Fruit fly (Drosophila melanogaster) whole organism, prepupa: Measurements from ENCODE around the gene m-cup.

Source experiments
- CG10631 ChIP-seq: fragments of 200-800 bp; sonication (Bioruptor generic); optimal IDR thresholded peaks from 2 replicates; lab custom pipeline; 2016; ENCODE audit warnings: missing biosample characterization, missing genetic modification characterization
- CG10669 ChIP-seq: fragments of 200-800 bp; sonication (Bioruptor generic); optimal IDR thresholded peaks from 3 replicates; lab custom pipeline; 2018; ENCODE audit warnings: missing biosample characterization, mild to moderate bottlenecking, missing genetic modification characterization, moderate library complexity
- CG11294 ChIP-seq: fragments of 200-800 bp; sonication (Bioruptor generic); IDR thresholded peaks from 2 replicates; pipeline ENCODE4 v1.3.6; 2022; ENCODE audit warnings: missing biosample characterization, missing genetic modification characterization
- CG11762 ChIP-seq: fragments of 200-800 bp; sonication (Bioruptor generic); optimal IDR thresholded peaks from 3 replicates; lab custom pipeline; 2016; ENCODE audit warnings: missing biosample characterization, missing genetic modification characterization; ENCODE audit not compliant: insufficient read depth
- CG11902 ChIP-seq: fragments of 200-800 bp; sonication (Bioruptor generic); optimal IDR thresholded peaks from 3 replicates; lab custom pipeline; 2016; ENCODE audit warnings: missing biosample characterization, missing genetic modification characterization
- CG15336 ChIP-seq: fragments of 200-800 bp; sonication (Bioruptor generic); IDR thresholded peaks from 2 replicates; pipeline ENCODE4 v1.3.6; 2022; ENCODE audit warnings: missing biosample characterization, missing genetic modification characterization
- CG1621 ChIP-seq: fragments of 200-800 bp; sonication (Bioruptor generic); optimal IDR thresholded peaks from 3 replicates; lab custom pipeline; 2018; ENCODE audit warnings: missing biosample characterization, mild to moderate bottlenecking, missing genetic modification characterization
- CG16779 ChIP-seq: fragments of 200-800 bp; sonication (Bioruptor generic); optimal IDR thresholded peaks from 3 replicates; lab custom pipeline; 2017; ENCODE audit warnings: missing biosample characterization, mild to moderate bottlenecking, missing genetic modification characterization
- CG3032 ChIP-seq: fragments of 200-800 bp; optimal IDR thresholded peaks from 2 replicates; lab custom pipeline; 2019; ENCODE audit warnings: missing biosample characterization, mild to moderate bottlenecking, missing genetic modification characterization, moderate library complexity
- CG31627 ChIP-seq: fragments of 200-800 bp; sonication (Bioruptor generic); optimal IDR thresholded peaks from 3 replicates; lab custom pipeline; 2016; ENCODE audit warnings: missing biosample characterization, missing genetic modification characterization
- CG32006 ChIP-seq: fragments of 200-800 bp; sonication (Bioruptor generic); optimal IDR thresholded peaks from 3 replicates; lab custom pipeline; 2017; ENCODE audit warnings: missing biosample characterization, mild to moderate bottlenecking, missing genetic modification characterization
- CG34406 ChIP-seq: fragments of 200-800 bp; sonication (Bioruptor generic); optimal IDR thresholded peaks from 3 replicates; lab custom pipeline; 2016; ENCODE audit warnings: missing biosample characterization, missing genetic modification characterization
- CG6163 ChIP-seq: fragments of 200-800 bp; sonication (Bioruptor generic); IDR thresholded peaks from 3 replicates; pipeline ENCODE4 v1.3.6; 2022; ENCODE audit warnings: missing biosample characterization, missing genetic modification characterization
- CG6792 ChIP-seq: fragments of 200-800 bp; sonication (Bioruptor generic); optimal IDR thresholded peaks from 3 replicates; lab custom pipeline; 2016; ENCODE audit warnings: missing biosample characterization, missing genetic modification characterization
- CG6808 ChIP-seq: fragments of 200-800 bp; sonication (Bioruptor generic); optimal IDR thresholded peaks from 3 replicates; lab custom pipeline; 2017; ENCODE audit warnings: missing biosample characterization, missing genetic modification characterization, mild to moderate bottlenecking, moderate library complexity, missing genetic modification reagents
- CG6854 ChIP-seq: fragments of 200-800 bp; sonication (Bioruptor generic); optimal IDR thresholded peaks from 2 replicates; lab custom pipeline; 2017; ENCODE audit warnings: missing biosample characterization, mild to moderate bottlenecking, missing genetic modification characterization
- CG7368 ChIP-seq: fragments of 200-800 bp; sonication (Bioruptor generic); optimal IDR thresholded peaks from 3 replicates; lab custom pipeline; 2016; ENCODE audit warnings: missing biosample characterization, missing genetic modification characterization
- CG8119 ChIP-seq: fragments of 200-800 bp; sonication (Bioruptor generic); IDR thresholded peaks from 3 replicates; pipeline ENCODE4 v1.3.6; 2022; ENCODE audit warnings: missing biosample characterization, missing genetic modification characterization
- CG8319 ChIP-seq: fragments of 200-800 bp; sonication (Bioruptor generic); optimal IDR thresholded peaks from 3 replicates; lab custom pipeline; 2016; ENCODE audit warnings: missing biosample characterization, missing genetic modification characterization
- CG8632 ChIP-seq: fragments of 200-800 bp; sonication (Bioruptor generic); optimal IDR thresholded peaks from 3 replicates; lab custom pipeline; 2016; ENCODE audit warnings: missing biosample characterization, missing genetic modification characterization
- CG9139 ChIP-seq: fragments of 200-800 bp; sonication (Bioruptor generic); optimal IDR thresholded peaks from 3 replicates; lab custom pipeline; 2017; ENCODE audit warnings: missing biosample characterization, mild to moderate bottlenecking, missing genetic modification characterization
- Eip75B ChIP-seq: fragments of 200-800 bp; sonication (Bioruptor generic); optimal IDR thresholded peaks from 3 replicates; lab custom pipeline; 2016; ENCODE audit warnings: missing biosample characterization, missing genetic modification characterization
- Eip78C ChIP-seq: fragments of 200-800 bp; sonication (Bioruptor generic); peaks from one replicate; lab custom pipeline; 2016; ENCODE audit warnings: missing biosample characterization, missing genetic modification characterization
- Eip93F ChIP-seq: fragments of 200-800 bp; sonication (Bioruptor generic); optimal IDR thresholded peaks from 2 replicates; lab custom pipeline; 2016; ENCODE audit warnings: missing biosample characterization, mild to moderate bottlenecking, missing genetic modification characterization
- Ets21C ChIP-seq: fragments of 200-800 bp; sonication (Bioruptor generic); optimal IDR thresholded peaks from 3 replicates; lab custom pipeline; 2016; ENCODE audit warnings: missing biosample characterization, missing genetic modification characterization
- Ets96B ChIP-seq: fragments of 200-800 bp; optimal IDR thresholded peaks from 2 replicates; lab custom pipeline; 2019; ENCODE audit warnings: missing biosample characterization, mild to moderate bottlenecking, missing genetic modification characterization, moderate library complexity
- Gug ChIP-seq: fragments of 200-800 bp; sonication (Bioruptor generic); IDR thresholded peaks from 2 replicates; pipeline ENCODE4 v1.3.6; 2022; ENCODE audit warnings: missing biosample characterization, missing genetic modification characterization
- Hr39 ChIP-seq: fragments of 200-800 bp; sonication (Bioruptor generic); optimal IDR thresholded peaks from 2 replicates; lab custom pipeline; 2016; ENCODE audit warnings: missing biosample characterization, missing genetic modification characterization
- Hr4 ChIP-seq: fragments of 200-800 bp; sonication (Bioruptor generic); optimal IDR thresholded peaks from 3 replicates; lab custom pipeline; 2016; ENCODE audit warnings: missing biosample characterization, missing genetic modification characterization
- Lpt ChIP-seq: fragments of 200-800 bp; sonication (Bioruptor generic); optimal IDR thresholded peaks from 3 replicates; lab custom pipeline; 2016; ENCODE audit warnings: missing biosample characterization, missing genetic modification characterization
- Met ChIP-seq: fragments of 200-800 bp; sonication (Bioruptor generic); optimal IDR thresholded peaks from 3 replicates; lab custom pipeline; 2016; ENCODE audit warnings: missing biosample characterization, missing genetic modification characterization
- OdsH ChIP-seq: fragments of 200-800 bp; sonication (Bioruptor generic); optimal IDR thresholded peaks from 3 replicates; lab custom pipeline; 2016; ENCODE audit warnings: missing biosample characterization, missing genetic modification characterization
- Smox ChIP-seq: fragments of 200-800 bp; sonication (Bioruptor generic); optimal IDR thresholded peaks from 3 replicates; lab custom pipeline; 2016; ENCODE audit warnings: missing biosample characterization, missing genetic modification characterization
- Sox102F ChIP-seq: fragments of 200-800 bp; sonication (Bioruptor generic); optimal IDR thresholded peaks from 2 replicates; lab custom pipeline; 2016; ENCODE audit warnings: missing biosample characterization, mild to moderate bottlenecking, missing genetic modification characterization
- Sox15 ChIP-seq: fragments of 200-800 bp; sonication (Bioruptor generic); optimal IDR thresholded peaks from 3 replicates; lab custom pipeline; 2016; ENCODE audit warnings: missing biosample characterization, missing genetic modification characterization
- acj6 ChIP-seq: fragments of 200-800 bp; sonication (Bioruptor generic); optimal IDR thresholded peaks from 3 replicates; lab custom pipeline; 2016; ENCODE audit warnings: missing biosample characterization, missing genetic modification characterization
- cyc ChIP-seq: fragments of 200-800 bp; sonication (Bioruptor generic); optimal IDR thresholded peaks from 3 replicates; lab custom pipeline; 2016; ENCODE audit warnings: missing biosample characterization, missing genetic modification characterization
- dac ChIP-seq: fragments of 200-800 bp; sonication (Bioruptor generic); optimal IDR thresholded peaks from 2 replicates; lab custom pipeline; 2017; ENCODE audit warnings: missing biosample characterization, mild to moderate bottlenecking, missing genetic modification characterization
- eg ChIP-seq: fragments of 200-800 bp; sonication (Bioruptor generic); IDR thresholded peaks from 3 replicates; pipeline ENCODE4 v1.3.6; 2022; ENCODE audit warnings: missing biosample characterization, missing genetic modification characterization
- fkh ChIP-seq: fragments of 200-800 bp; sonication (Bioruptor generic); optimal IDR thresholded peaks from 3 replicates; lab custom pipeline; 2017; ENCODE audit warnings: missing biosample characterization, mild to moderate bottlenecking, missing genetic modification characterization, moderate library complexity
- lz ChIP-seq: fragments of 200-800 bp; sonication (Bioruptor generic); optimal IDR thresholded peaks from 3 replicates; lab custom pipeline; 2016; ENCODE audit warnings: missing biosample characterization, missing genetic modification characterization
- spab ChIP-seq: fragments of 200-800 bp; sonication (Bioruptor generic); optimal IDR thresholded peaks from 2 replicates; lab custom pipeline; 2017; ENCODE audit warnings: missing biosample characterization, mild to moderate bottlenecking, missing genetic modification characterization, missing genetic modification reagents
- svp ChIP-seq: fragments of 200-800 bp; sonication (Bioruptor generic); peaks from one replicate; lab custom pipeline; 2016; ENCODE audit warnings: missing biosample characterization, missing genetic modification characterization
- topi ChIP-seq: fragments of 200-800 bp; sonication (Bioruptor generic); optimal IDR thresholded peaks from 3 replicates; lab custom pipeline; 2016; ENCODE audit warnings: missing biosample characterization, missing genetic modification characterization

m-cup gene

DNA sequence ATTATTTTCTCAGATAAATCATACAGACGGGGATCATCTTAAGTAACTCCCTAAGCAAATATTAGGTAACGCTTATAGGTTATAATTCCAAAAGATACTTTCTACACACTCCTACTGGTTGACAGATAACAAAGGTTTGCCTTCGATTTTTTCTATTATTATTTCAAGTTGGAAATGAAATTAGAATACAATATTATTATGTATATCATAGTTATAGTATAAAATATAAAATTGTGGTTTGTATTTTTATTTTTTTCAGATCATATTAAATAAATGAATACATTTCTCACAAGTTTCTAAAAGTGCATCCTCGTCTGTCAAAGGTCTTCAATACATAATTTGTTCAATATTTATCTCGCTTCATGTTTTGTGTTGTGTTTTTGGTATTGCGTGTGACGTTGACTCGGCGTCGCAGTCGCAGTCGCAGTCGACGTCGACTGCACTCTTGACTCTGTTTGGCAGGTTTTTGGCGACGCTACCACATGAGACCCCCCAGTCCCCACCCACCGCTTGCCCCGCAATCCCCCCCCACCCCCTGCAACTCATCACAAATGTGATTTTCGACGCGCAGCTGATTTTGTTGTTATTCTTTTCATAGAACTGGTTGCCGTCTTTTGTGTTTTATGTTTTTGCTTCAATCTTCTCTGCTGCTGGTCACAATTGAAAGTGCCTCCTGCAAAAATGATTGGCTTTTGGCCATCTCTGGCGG is 26.3 kb downstream of the m-cup start (continued):
- TF ChIP-seq CG16779 (tag; lab: Kevin White, UChicago) (no peak), CG6808 (GFP tag; lab: Kevin White, UChicago) (no peak), CG6854 (GFP tag; lab: Kevin White, UChicago) (no peak), CG1621 (tag; lab: Kevin White, UChicago) (no peak), Eip93F (no peak), CG34406 (peak; percentile 64), CG8632 (GFP tag; lab: Kevin White, UChicago) (peak; percentile 25), CG7368 (no peak), CG10669 (GFP tag; lab: Kevin White, UChicago) (no peak), Lpt (GFP tag; lab: Kevin White, UChicago) (no peak), Sox102F (GFP tag; lab: Kevin White, UChicago) (peak; percentile 49)

dm6 chr3R:17121277-17121676 is 27.9 kb downstream of the m-cup start, which contains the start of gene CG42779:
TSS of gene CG42779 (plus strand) at chr3R:17121577.
- TF ChIP-seq fkh (GFP tag; lab: Kevin White, UChicago): peak; percentile 26
- TF ChIP-seq CG11294 (GFP tag; lab: Robert Waterston, UW): no peak
- no peak for TF ChIP-seq CG31627
- TF ChIP-seq svp (GFP tag; lab: Kevin White, UChicago): no peak

DNA sequence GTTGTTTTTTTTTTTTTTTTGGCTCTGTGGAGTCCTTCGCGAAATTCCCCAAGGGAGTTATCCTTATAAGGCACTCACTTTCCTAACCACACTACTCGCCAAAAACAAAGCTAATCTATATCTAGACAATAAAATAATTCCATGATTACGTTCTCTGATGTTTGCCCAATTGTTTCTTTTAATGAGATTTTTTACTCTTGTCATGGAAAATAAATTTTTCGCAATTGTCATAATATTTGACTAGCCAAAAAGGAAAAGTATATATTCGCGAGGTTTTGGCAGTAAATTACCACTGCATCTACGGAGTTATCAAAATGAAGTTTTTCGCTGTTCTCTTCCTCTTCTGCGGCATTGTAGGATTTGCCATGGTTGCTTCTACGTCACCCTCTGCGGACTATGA is 29.0 kb downstream of the m-cup start, which contains the start of gene CG34278:
Gene CG34278 (plus strand): TSS at position 301 of the 400 bp plus-strand sequence.
- TF ChIP-seq CG3032 (tag; lab: Kevin White, UChicago) (no peak), Hr39 (GFP tag; lab: Kevin White, UChicago) (no peak), OdsH (no peak), CG32006 (GFP tag; lab: Kevin White, UChicago) (no peak), CG16779 (tag; lab: Kevin White, UChicago) (no peak), CG6808 (GFP tag; lab: Kevin White, UChicago) (no peak), CG11762 (GFP tag; lab: Kevin White, UChicago) (no peak), lz (GFP tag; lab: Kevin White, UChicago) (no peak), eg (GFP tag; lab: Robert Waterston, UW) (no peak), CG11902 (GFP tag; lab: Kevin White, UChicago) (no peak), Hr4 (GFP tag; lab: Kevin White, UChicago) (no peak), CG8319 (GFP tag; lab: Kevin White, UChicago) (no peak), CG1621 (tag; lab: Kevin White, UChicago) (no peak)
- TF ChIP-seq, all 60 proteins: peak for 0

DNA sequence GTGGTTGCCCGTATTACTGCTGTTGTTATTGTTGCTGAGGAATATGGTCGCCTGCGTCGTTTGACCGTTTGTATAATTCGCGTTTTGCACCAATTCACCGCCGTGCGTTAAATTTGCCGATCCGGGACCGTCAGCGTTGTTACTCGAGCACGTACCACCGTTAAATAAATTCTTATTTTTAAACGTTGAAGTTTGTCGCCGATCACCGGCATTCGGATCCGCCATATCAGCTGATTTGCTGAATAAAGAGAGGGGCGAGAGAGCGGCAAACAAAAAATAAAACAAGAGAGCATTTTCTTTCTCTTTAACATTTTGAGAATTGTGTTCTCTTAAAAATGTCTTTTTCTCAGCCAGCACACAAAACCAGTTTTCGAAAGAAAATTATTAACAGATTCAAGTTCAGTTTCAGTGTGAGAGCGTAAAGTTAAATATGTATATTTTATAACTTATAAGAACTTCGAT is 30.3 kb downstream of the m-cup start:
- TF ChIP-seq Ets21C (no peak), topi (GFP tag; lab: Kevin White, UChicago) (no peak), CG1621 (tag; lab: Kevin White, UChicago) (peak; percentile 43), CG8319 (GFP tag; lab: Kevin White, UChicago) (no peak), svp (GFP tag; lab: Kevin White, UChicago) (no peak), cyc (no peak), acj6 (GFP tag; lab: Kevin White, UChicago) (no peak), CG6163 (GFP tag; lab: Robert Waterston, UW) (no peak), spab (no peak), Eip78C (peak; percentile 51), Sox102F (GFP tag; lab: Kevin White, UChicago) (peak; percentile 68), Hr39 (GFP tag; lab: Kevin White, UChicago) (no peak), eg (GFP tag; lab: Robert Waterston, UW) (peak; percentile 7; the same call in 1 of the 3 replicates), Gug (GFP tag; lab: Robert Waterston, UW) (no peak), Met (no peak), fkh (GFP tag; lab: Kevin White, UChicago) (no peak), Eip93F (no peak), CG15336 (GFP tag; lab: Robert Waterston, UW) (peak; percentile 30; the same call in 1 of the 2 replicates), Ets96B (tag; lab: Kevin White, UChicago) (no peak), Smox (GFP tag; lab: Kevin White, UChicago) (no peak), CG6792 (GFP tag; lab: Kevin White, UChicago) (no peak), dac (GFP tag; lab: Kevin White, UChicago) (no peak), Eip75B (GFP tag; lab: Kevin White, UChicago) (no peak), CG8119 (GFP tag; lab: Robert Waterston, UW) (no peak), CG32006 (GFP tag; lab: Kevin White, UChicago) (no peak), CG3032 (tag; lab: Kevin White, UChicago) (no peak), CG6854 (GFP tag; lab: Kevin White, UChicago) (peak; percentile 81), CG9139 (GFP tag; lab: Kevin White, UChicago) (no peak), CG10631 (GFP tag; lab: Kevin White, UChicago) (no peak), Sox15 (GFP tag; lab: Kevin White, UChicago) (no peak)
